Worm (Caenorhabditis elegans) whole organism, L4 larva: Measurements from ENCODE around the gene C49F5.13.
"Not testable (repeated sequence)": the region's sequence is repeated elsewhere in the genome, so short reads cannot be mapped to it uniquely, and the experiment has no call there.

Source experiments
- R02D3.7 ChIP-seq: fragments of 150-350 bp; sonication (generic microtip); optimal IDR thresholded peaks from 3 replicates; lab custom pipeline; 2014; ENCODE audit warnings: missing biosample characterization, missing genetic modification characterization
- T20F7.1 ChIP-seq: fragments of 200-800 bp; sonication (Bioruptor generic); optimal IDR thresholded peaks from 2 replicates; lab custom pipeline; 2018; ENCODE audit warnings: mild to moderate bottlenecking, missing genetic modification characterization, missing compliant biosample characterization
- T26A8.4 ChIP-seq: fragments of 200-800 bp; sonication (Bioruptor generic); IDR thresholded peaks from 2 replicates; pipeline ENCODE4 v1.3.6; 2022; ENCODE audit warnings: missing genetic modification characterization, missing compliant biosample characterization
- Y105C5A.15 ChIP-seq: fragments of 200-800 bp; sonication (Bioruptor generic); IDR thresholded peaks from 2 replicates; pipeline ENCODE4 v1.3.6; 2022; ENCODE audit warnings: missing genetic modification characterization, missing compliant biosample characterization
- ZK337.2 ChIP-seq: fragments of 200-800 bp; sonication (Bioruptor generic); IDR thresholded peaks from 2 replicates; pipeline ENCODE4 v1.3.6; 2022; ENCODE audit warnings: missing genetic modification reagents, missing genetic modification characterization, missing compliant biosample characterization
- ZK546.5 ChIP-seq, 2 experiments: sonication (generic microtip); optimal IDR thresholded peaks; 2 replicates each; lab custom pipeline; 2017; ENCODE audit warnings: missing biosample characterization in 2 of 2, missing genetic modification characterization in 2 of 2
- aha-1 ChIP-seq: fragments of 150-350 bp; peaks from one replicate; lab custom pipeline; 2014; ENCODE audit warnings: missing biosample characterization, missing genetic modification characterization
- arid-1 ChIP-seq: fragments of 200-800 bp; sonication (Bioruptor generic); conservative IDR thresholded peaks from 2 replicates; pipeline ENCODE4 v1.3.6; 2022; ENCODE audit warnings: missing genetic modification reagents, missing genetic modification characterization, missing compliant biosample characterization
- ceh-44 ChIP-seq: fragments of 200-800 bp; sonication (Bioruptor generic); IDR thresholded peaks from 2 replicates; pipeline ENCODE4 v1.3.6; 2022; ENCODE audit warnings: missing genetic modification reagents, missing genetic modification characterization, missing compliant biosample characterization
- ceh-82 ChIP-seq: sonication (generic microtip); optimal IDR thresholded peaks from 2 replicates; lab custom pipeline; 2017; ENCODE audit warnings: missing biosample characterization, missing genetic modification characterization
- ces-1 ChIP-seq: fragments of 150-350 bp; sonication (generic microtip); optimal IDR thresholded peaks from 4 replicates; lab custom pipeline; 2014; ENCODE audit warnings: missing biosample characterization, missing genetic modification reagents, missing genetic modification characterization
- cey-2 ChIP-seq: sonication (generic microtip); optimal IDR thresholded peaks from 3 replicates; lab custom pipeline; 2017; ENCODE audit warnings: missing genetic modification characterization, mild to moderate bottlenecking, missing compliant biosample characterization, antibody characterized with exemption, borderline replicate concordance; ENCODE audit not compliant: insufficient read depth
- daf-16 ChIP-seq, 3 experiments: sonication (generic microtip); optimal IDR thresholded peaks; 2 replicates each; lab custom pipeline; 2016 to 2017; ENCODE audit warnings: missing genetic modification characterization in 3 of 3, missing genetic modification reagents in 3 of 3, mild to moderate bottlenecking in 2 of 3, missing compliant biosample characterization in 2 of 3, missing biosample characterization in 1 of 3, moderate library complexity in 1 of 3
- daf-8 ChIP-seq: fragments of 200-800 bp; sonication (Bioruptor generic); IDR thresholded peaks from 2 replicates; pipeline ENCODE4 v1.3.6; 2022; ENCODE audit warnings: missing genetic modification characterization, missing compliant biosample characterization
- dmd-8 ChIP-seq: fragments of 200-800 bp; sonication (Bioruptor generic); IDR thresholded peaks from 2 replicates; pipeline ENCODE4 v1.3.6; 2022; ENCODE audit warnings: missing genetic modification characterization, missing compliant biosample characterization
- dmd-9 ChIP-seq: fragments of 200-800 bp; sonication (Bioruptor generic); IDR thresholded peaks from 2 replicates; pipeline ENCODE4 v1.3.6; 2022; ENCODE audit warnings: missing genetic modification reagents, missing genetic modification characterization, missing compliant biosample characterization
- fkh-10 ChIP-seq: fragments of 150-350 bp; optimal IDR thresholded peaks from 2 replicates; lab custom pipeline; 2014; ENCODE audit warnings: missing biosample characterization, missing genetic modification reagents, missing genetic modification characterization
- fos-1 ChIP-seq: fragments of 150-350 bp; optimal IDR thresholded peaks from 2 replicates; lab custom pipeline; 2014; ENCODE audit warnings: missing biosample characterization, missing genetic modification characterization
- hmg-1.1 ChIP-seq: fragments of 200-800 bp; sonication (Bioruptor generic); IDR thresholded peaks from 2 replicates; pipeline ENCODE4 v1.3.6; 2022; ENCODE audit warnings: missing genetic modification reagents, missing genetic modification characterization, missing compliant biosample characterization
- lin-38 ChIP-seq: fragments of 200-800 bp; sonication (Bioruptor generic); IDR thresholded peaks from 2 replicates; pipeline ENCODE4 v1.3.6; 2022; ENCODE audit warnings: missing genetic modification reagents, missing genetic modification characterization, missing compliant biosample characterization
- lsy-2 ChIP-seq, 2 experiments: fragments of 150-350 bp in 1 of 2; sonication (generic microtip) in 1 of 2; optimal IDR thresholded peaks; 2 replicates each; lab custom pipeline; 2014 to 2017; ENCODE audit warnings: missing biosample characterization in 2 of 2, missing genetic modification characterization in 2 of 2
- madf-9 ChIP-seq: fragments of 200-800 bp; sonication (Bioruptor generic); conservative IDR thresholded peaks from 2 replicates; pipeline ENCODE4 v1.3.6; 2022; ENCODE audit warnings: missing genetic modification reagents, missing genetic modification characterization, missing compliant biosample characterization
- nhr-102 ChIP-seq: sonication (generic microtip); optimal IDR thresholded peaks from 2 replicates; lab custom pipeline; 2016; ENCODE audit warnings: mild to moderate bottlenecking, missing genetic modification characterization, moderate library complexity, missing compliant biosample characterization
- nhr-11 ChIP-seq: fragments of 150-350 bp; optimal IDR thresholded peaks from 2 replicates; lab custom pipeline; 2014; ENCODE audit warnings: missing biosample characterization, missing genetic modification characterization
- pha-4 ChIP-seq, 2 experiments: fragments of 150-350 bp in 1 of 2; fragments of 200-800 bp in 1 of 2; sonication (Bioruptor generic) in 1 of 2; IDR thresholded peaks in 1 of 2; optimal IDR thresholded peaks in 1 of 2; 2 replicates each; pipeline versions ENCODE4 v1.3.6 to Lab custom; 2014 to 2022; ENCODE audit warnings: missing genetic modification characterization in 2 of 2, missing genetic modification reagents in 2 of 2, missing biosample characterization in 1 of 2, missing compliant biosample characterization in 1 of 2
- pqm-1 ChIP-seq: sonication (generic microtip); optimal IDR thresholded peaks from 2 replicates; lab custom pipeline; 2017; ENCODE audit warnings: missing biosample characterization, missing genetic modification characterization
- rbr-2 ChIP-seq: sonication (generic microtip); optimal IDR thresholded peaks from 2 replicates; lab custom pipeline; 2016; ENCODE audit warnings: missing genotype, missing genetic modification characterization, missing compliant biosample characterization
- saeg-2 ChIP-seq: fragments of 200-800 bp; sonication (Bioruptor generic); IDR thresholded peaks from 2 replicates; pipeline ENCODE4 v1.3.6; 2022; ENCODE audit warnings: missing genetic modification reagents, missing genetic modification characterization, missing compliant biosample characterization
- set-16 ChIP-seq: fragments of 200-800 bp; sonication (Bioruptor generic); IDR thresholded peaks from 2 replicates; pipeline ENCODE4 v1.3.6; 2022; ENCODE audit warnings: missing genetic modification reagents, missing genetic modification characterization, missing compliant biosample characterization
- snpc-1.2 ChIP-seq: fragments of 200-800 bp; sonication (Bioruptor generic); IDR thresholded peaks from 2 replicates; pipeline ENCODE4 v1.3.6; 2022; ENCODE audit warnings: missing genetic modification reagents, missing genetic modification characterization, missing compliant biosample characterization
- snpc-4 ChIP-seq: fragments of 150-350 bp; optimal IDR thresholded peaks from 2 replicates; lab custom pipeline; 2014; ENCODE audit warnings: missing biosample characterization, missing genetic modification characterization
- spr-3 ChIP-seq: fragments of 200-800 bp; sonication (Bioruptor generic); optimal IDR thresholded peaks from 2 replicates; lab custom pipeline; 2018; ENCODE audit warnings: mild to moderate bottlenecking, missing genetic modification characterization, missing compliant biosample characterization
- tra-1 ChIP-seq: fragments of 200-800 bp; sonication (Bioruptor generic); IDR thresholded peaks from 2 replicates; pipeline ENCODE4 v1.3.6; 2022; ENCODE audit warnings: missing genetic modification reagents, missing genetic modification characterization, missing compliant biosample characterization

The C49F5.13 gene

DNA sequence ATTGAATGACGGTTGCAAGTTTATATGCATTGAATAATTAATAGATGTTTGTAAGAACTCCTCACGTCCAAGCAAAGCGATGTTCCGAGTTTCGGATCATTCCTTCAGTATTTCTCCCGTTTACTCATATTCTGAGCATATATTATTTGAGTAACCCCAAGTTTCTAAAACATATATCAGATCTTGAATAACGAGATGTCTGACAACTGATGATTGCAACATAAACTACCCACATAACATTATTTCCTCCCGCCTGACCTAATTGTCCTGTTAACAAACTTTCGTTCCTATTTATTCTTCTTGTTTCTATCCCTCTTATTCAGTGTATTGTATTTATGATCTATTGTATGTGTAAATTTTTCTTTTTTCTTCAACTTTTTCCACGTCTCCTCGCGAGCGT, at the start of gene C49F5.13:
C49F5.13 (plus strand) TSS at position 301 of the 400 bp plus-strand sequence.
- not testable (repeated sequence) for TF ChIP-seq nhr-11, fos-1, nhr-102 (tag; lab: Kevin White, UChicago)
- TF ChIP-seq, all 104 proteins: peak for 0; not testable (repeated sequence) for 104

DNA sequence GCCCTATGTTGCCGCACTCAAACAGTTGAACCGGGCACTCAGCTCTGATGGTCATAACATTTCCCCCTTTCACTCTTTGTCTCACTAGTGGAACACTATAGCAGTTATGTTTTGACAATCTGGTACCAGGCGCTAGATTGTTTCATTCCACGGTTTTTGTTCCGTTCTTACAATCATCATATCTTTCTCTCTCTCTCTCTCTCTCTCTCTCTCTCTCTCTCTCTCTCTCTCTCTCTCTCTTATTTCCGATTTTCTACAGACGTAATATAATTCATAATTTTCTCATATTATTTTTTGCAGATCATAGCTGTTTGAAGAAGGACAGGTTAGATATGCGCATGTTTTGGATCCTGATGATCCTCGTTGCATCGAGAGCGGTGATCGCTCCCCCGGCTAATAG, 47.4 kb upstream of the C49F5.13 start, which contains the start of gene Y62H9A.12:
Y62H9A.12 (plus strand) TSS at position 301 of the 400 bp plus-strand sequence.
- TF ChIP-seq spr-3 (GFP tag; lab: Kevin White, UChicago) (no peak), ZK337.2 (GFP tag; lab: Robert Waterston, UW) (no peak), pqm-1 (no peak), Y105C5A.15 (no peak), lin-38 (GFP tag; lab: Robert Waterston, UW) (no peak), tra-1 (GFP tag; lab: Robert Waterston, UW) (no peak), T20F7.1 (no peak), lsy-2 (tag; optimal IDR thresholded peaks at IDR 0.05; lab: Kevin White, UChicago) (no peak), set-16 (GFP tag; lab: Robert Waterston, UW) (no peak), fkh-10 (GFP tag; lab: Kevin White, UChicago) (no peak), madf-9 (no peak), snpc-4 (tag; lab: Kevin White, UChicago) (no peak), ces-1 (no peak)

DNA sequence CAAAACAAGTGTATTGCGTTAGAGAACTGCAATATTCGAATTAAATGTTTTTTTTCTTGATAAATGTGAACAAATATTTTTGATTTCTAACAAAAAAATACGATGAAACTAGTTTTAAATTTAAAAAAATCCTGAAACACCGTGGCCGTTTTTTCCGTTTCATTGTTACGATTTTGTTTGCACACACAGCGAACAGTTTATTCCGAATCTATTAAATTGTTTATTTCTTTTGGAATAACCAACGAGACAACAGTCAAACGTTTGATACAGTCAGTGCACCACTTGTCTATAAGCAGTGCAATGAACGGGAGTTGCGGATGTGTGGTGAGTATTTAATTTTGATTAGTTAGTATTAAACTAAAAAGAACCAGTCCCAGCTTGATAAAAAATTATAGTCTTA, 44.5 kb upstream of the C49F5.13 start, which contains the start of gene Y62H9A.13:
Y62H9A.13 (plus strand) TSS at position 301 of the 400 bp plus-strand sequence.
- TF ChIP-seq nhr-11 (tag; lab: Kevin White, UChicago) (no peak), lsy-2 (tag; optimal IDR thresholded peaks at IDR 0.05; lab: Kevin White, UChicago) (no peak), saeg-2 (GFP tag; lab: Robert Waterston, UW) (no peak), ceh-44 (GFP tag; lab: Robert Waterston, UW) (no peak), ceh-82 (no peak), daf-8 (GFP tag; lab: Robert Waterston, UW) (no peak), snpc-1.2 (no peak), daf-16 (GFP tag; optimal IDR thresholded peaks at IDR 0.05; lab: Kevin White, UChicago) (no peak), daf-16 (tag; optimal IDR thresholded peaks at IDR 0.05; lab: Kevin White, UChicago) (no peak), dmd-8 (no peak), R02D3.7 (tag; lab: Kevin White, UChicago) (no peak), dmd-9 (GFP tag; lab: Robert Waterston, UW) (no peak), ZK546.5 (tag; optimal IDR thresholded peaks at IDR 0.05; lab: Kevin White, UChicago) (no peak)

ce11 chrX:11917994-11918393, 43.2 kb upstream of the C49F5.13 start, which contains the start of gene Y62H9A.16:
TSS of gene Y62H9A.16 (plus strand) at chrX:11918294.
- TF ChIP-seq lsy-2 (tag; optimal IDR thresholded peaks at IDR 0.05; lab: Kevin White, UChicago) (no peak), rbr-2 (tag; lab: Kevin White, UChicago) (no peak), pha-4 (GFP tag; IDR thresholded peaks at IDR 0.05; lab: Robert Waterston, UW) (no peak), pha-4 (tag; optimal IDR thresholded peaks at IDR 0.05; lab: Kevin White, UChicago) (no peak), hmg-1.1 (no peak), aha-1 (tag; lab: Kevin White, UChicago) (peak; percentile 46), cey-2 (tag; lab: Kevin White, UChicago) (no peak), arid-1 (GFP tag; lab: Robert Waterston, UW) (no peak), T26A8.4 (GFP tag; lab: Robert Waterston, UW) (no peak)
- TF ChIP-seq, all 104 proteins: peak for 1
